Worm (Caenorhabditis elegans): ENCODE data around the gene D1086.21.

The D1086.21 gene

ce11 chrV:14092403-14092802 is 27.9 kb downstream of the D1086.21 start, which contains the start of gene D1086.3 (continued):
- TF ChIP-seq daf-8 (GFP tag; IDR thresholded peaks at IDR 0.05) (no peak), unc-130 (GFP tag; optimal IDR thresholded peaks at IDR 0.05) (no peak), zag-1 (tag; optimal IDR thresholded peaks at IDR 0.05) (no peak), mxl-3 (GFP tag; optimal IDR thresholded peaks at IDR 0.05) (no peak), nhr-111 (GFP tag; optimal IDR thresholded peaks at IDR 0.05) (no peak), lin-39 (tag; optimal IDR thresholded peaks at IDR 0.05) (no peak), aly-2 (tag; optimal IDR thresholded peaks at IDR 0.05) (no peak), lsy-2 (tag; optimal IDR thresholded peaks at IDR 0.05) (peak in 1 of 2 experiments; percentile 37), hif-1 (tag; optimal IDR thresholded peaks at IDR 0.05) (no peak), fkh-10 (GFP tag; optimal IDR thresholded peaks at IDR 0.05) (no peak), ctbp-1 (GFP tag; IDR thresholded peaks at IDR 0.05) (no peak), zfp-2 (tag; optimal IDR thresholded peaks at IDR 0.05) (no peak), nhr-102 (tag; optimal IDR thresholded peaks at IDR 0.05) (peak; percentile 11), mdt-29 (GFP tag; IDR thresholded peaks at IDR 0.05) (no peak), nhr-25 (tag; optimal IDR thresholded peaks at IDR 0.05; ENCODE audit: borderline replicate concordance, insufficient read depth) (no peak), ZK337.2 (GFP tag; IDR thresholded peaks at IDR 0.05) (no peak), mxl-2 (GFP tag; conservative IDR thresholded peaks at IDR 0.05) (no peak), sdz-12 (GFP tag; optimal IDR thresholded peaks at IDR 0.05) (no peak), duxl-1 (tag; optimal IDR thresholded peaks at IDR 0.05; ENCODE audit: poor library complexity) (peak; percentile 14), T20F7.1 (GFP tag; optimal IDR thresholded peaks at IDR 0.05) (no peak), mes-2 (tag; optimal IDR thresholded peaks at IDR 0.05; ENCODE audit: poor library complexity, severe bottlenecking) (peak; percentile 74), egl-27 (tag; optimal IDR thresholded peaks at IDR 0.05) (no peak), nhr-76 (tag; optimal IDR thresholded peaks at IDR 0.05) (no peak), Y48G9A.11 (GFP tag; IDR thresholded peaks at IDR 0.05) (peak; percentile 56; the same call in 1 of the 2 replicates), ZK546.5 (tag; optimal IDR thresholded peaks at IDR 0.05) (no peak), nhr-41 (GFP tag; IDR thresholded peaks at IDR 0.05) (no peak), lin-1 (GFP tag; IDR thresholded peaks at IDR 0.05) (0 out of 2 replicates have a peak, but pooled peaks have one; percentile 42)

DNA sequence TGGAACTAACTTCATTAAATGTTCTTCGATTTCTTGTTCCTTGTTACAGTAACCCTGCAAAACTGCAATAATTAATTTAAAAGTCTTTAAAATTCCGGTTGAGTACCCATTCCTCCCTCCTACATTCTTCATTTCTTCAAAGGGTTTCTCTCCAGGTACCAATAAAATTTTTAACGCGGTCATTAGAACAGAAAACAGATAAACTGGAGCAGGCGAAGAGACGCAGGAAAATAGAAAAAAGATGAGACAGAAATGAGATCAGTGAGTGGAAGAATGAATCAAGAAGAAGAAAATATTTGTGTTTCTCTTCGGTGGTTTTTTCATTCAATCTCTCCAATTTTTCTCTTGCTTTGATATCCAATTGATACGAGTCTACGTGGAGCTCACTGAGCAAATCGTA is 29.3 kb downstream of the D1086.21 start, which contains the start of gene D1086.8:
TSS of gene D1086.8 (plus strand) at position 301 of the 400 bp plus-strand sequence.
- no peak for TF ChIP-seq lin-29 (GFP tag; IDR thresholded peaks at IDR 0.05)
- peak in 1 of 2 experiments; percentile 13 for TF ChIP-seq daf-16 (GFP tag; optimal IDR thresholded peaks at IDR 0.05)
- TF ChIP-seq daf-16 (tag; optimal IDR thresholded peaks at IDR 0.05): no peak
- peak in 1 of 2 experiments; percentile 17 for TF ChIP-seq lsy-2 (tag; optimal IDR thresholded peaks at IDR 0.05)
- TF ChIP-seq nhr-77 (tag; optimal IDR thresholded peaks at IDR 0.05): no peak

ce11 chrV:14094546-14094945 is 30.0 kb downstream of the D1086.21 start:
- TF ChIP-seq unc-39 (tag; optimal IDR thresholded peaks at IDR 0.05) (no peak), lin-13 (GFP tag; optimal IDR thresholded peaks at IDR 0.05) (no peak), ama-1 (optimal IDR thresholded peaks at IDR 0.05) (no peak), Y105C5A.15 (GFP tag; IDR thresholded peaks at IDR 0.05) (no peak), madf-9 (GFP tag; conservative IDR thresholded peaks at IDR 0.05) (no peak), F37D6.2 (tag; optimal IDR thresholded peaks at IDR 0.05) (no peak), dpl-1 (GFP tag; optimal IDR thresholded peaks at IDR 0.05) (no peak), nhr-11 (tag; optimal IDR thresholded peaks at IDR 0.05) (no peak), ceh-32 (tag; optimal IDR thresholded peaks at IDR 0.05; ENCODE audit: poor library complexity) (no peak), ctbp-1 (GFP tag; IDR thresholded peaks at IDR 0.05) (no peak), jun-1 (tag; optimal IDR thresholded peaks at IDR 0.05) (no peak)

Data from whole organism, L4 larva.